Worm (Caenorhabditis elegans) whole organism, L1 larva: ENCODE results near the gene dod-17.

Experiments
- C16A3.4 ChIP-seq: fragments of 150-350 bp; optimal IDR thresholded peaks from 2 replicates; lab custom pipeline; 2014; ENCODE audit warnings: missing biosample characterization, missing genetic modification characterization
- F16B12.6 ChIP-seq: fragments of 150-350 bp; optimal IDR thresholded peaks from 2 replicates; lab custom pipeline; 2014; ENCODE audit warnings: missing biosample characterization, missing genetic modification characterization
- alr-1 ChIP-seq: fragments of 200-800 bp; sonication (Bioruptor generic); optimal IDR thresholded peaks from 2 replicates; lab custom pipeline; 2018; ENCODE audit warnings: borderline replicate concordance, mild to moderate bottlenecking, missing genetic modification characterization, missing compliant biosample characterization
- aly-2 ChIP-seq: fragments of 150-350 bp; optimal IDR thresholded peaks from 2 replicates; lab custom pipeline; 2014; ENCODE audit warnings: missing biosample characterization, missing genetic modification characterization
- ama-1 ChIP-seq: fragments of 150-350 bp; optimal IDR thresholded peaks from 2 replicates; lab custom pipeline; 2014
- blmp-1 ChIP-seq: fragments of 150-350 bp; optimal IDR thresholded peaks from 2 replicates; lab custom pipeline; 2014; ENCODE audit warnings: missing biosample characterization, missing genetic modification characterization
- ceh-63 ChIP-seq: fragments of 200-800 bp; sonication (Bioruptor generic); optimal IDR thresholded peaks from 2 replicates; lab custom pipeline; 2018; ENCODE audit warnings: mild to moderate bottlenecking, missing genetic modification characterization, missing compliant biosample characterization
- ceh-8 ChIP-seq: fragments of 200-800 bp; sonication (Bioruptor generic); optimal IDR thresholded peaks from 2 replicates; lab custom pipeline; 2018; ENCODE audit warnings: mild to moderate bottlenecking, missing genetic modification characterization, moderate library complexity, missing compliant biosample characterization
- ceh-82 ChIP-seq, 3 experiments: fragments of 150-350 bp in 1 of 3; sonication (generic microtip) in 2 of 3; optimal IDR thresholded peaks; 2 replicates each; lab custom pipeline; 2014 to 2017; ENCODE audit warnings: missing biosample characterization in 3 of 3, missing genetic modification characterization in 3 of 3
- efl-3 ChIP-seq: fragments of 200-800 bp; sonication (Bioruptor generic); optimal IDR thresholded peaks from 2 replicates; lab custom pipeline; 2018; ENCODE audit warnings: mild to moderate bottlenecking, missing genetic modification characterization, missing compliant biosample characterization
- egl-27 ChIP-seq, 2 experiments: fragments of 150-350 bp in 1 of 2; sonication (generic microtip); optimal IDR thresholded peaks; 3 replicates each; lab custom pipeline; 2017 to 2018; ENCODE audit warnings: missing biosample characterization in 2 of 2, missing genetic modification characterization in 2 of 2, missing genetic modification reagents in 2 of 2
- elt-2 ChIP-seq: sonication (generic microtip); optimal IDR thresholded peaks from 2 replicates; lab custom pipeline; 2016; ENCODE audit warnings: missing genetic modification characterization, mild to moderate bottlenecking, inconsistent platforms, missing compliant biosample characterization, missing genetic modification reagents
- elt-3 ChIP-seq, 6 experiments: fragments of 150-350 bp in 1 of 6; sonication (generic microtip); optimal IDR thresholded peaks; 2 replicates each; lab custom pipeline; 2017 to 2018; ENCODE audit warnings: missing biosample characterization in 6 of 6, missing genetic modification characterization in 6 of 6, inconsistent platforms in 1 of 6
- fkh-8 ChIP-seq: sonication (generic microtip); optimal IDR thresholded peaks from 2 replicates; lab custom pipeline; 2016; ENCODE audit warnings: mild to moderate bottlenecking, missing genetic modification characterization, missing compliant biosample characterization
- hlh-4 ChIP-seq: sonication (generic microtip); optimal IDR thresholded peaks from 2 replicates; lab custom pipeline; 2016; ENCODE audit warnings: mild to moderate bottlenecking, missing genetic modification characterization, missing compliant biosample characterization
- hpl-2 ChIP-seq: fragments of 150-350 bp; optimal IDR thresholded peaks from 2 replicates; lab custom pipeline; 2014; ENCODE audit warnings: missing biosample characterization, missing genetic modification reagents, missing genetic modification characterization
- irx-1 ChIP-seq: sonication (generic microtip); optimal IDR thresholded peaks from 2 replicates; lab custom pipeline; 2016; ENCODE audit warnings: missing genetic modification characterization, missing compliant biosample characterization
- jun-1 ChIP-seq: fragments of 150-350 bp; optimal IDR thresholded peaks from 2 replicates; lab custom pipeline; 2014; ENCODE audit warnings: missing biosample characterization, missing genetic modification reagents, missing genetic modification characterization
- lin-15B ChIP-seq: fragments of 150-350 bp; sonication (generic microtip); optimal IDR thresholded peaks from 3 replicates; lab custom pipeline; 2014; ENCODE audit warnings: missing biosample characterization, missing genetic modification characterization
- lir-3 ChIP-seq: sonication (generic microtip); optimal IDR thresholded peaks from 2 replicates; lab custom pipeline; 2016; ENCODE audit warnings: mild to moderate bottlenecking, missing genetic modification characterization, moderate library complexity, missing compliant biosample characterization; ENCODE audit not compliant: poor library complexity
- mep-1 ChIP-seq: fragments of 150-350 bp; optimal IDR thresholded peaks from 2 replicates; lab custom pipeline; 2014; ENCODE audit warnings: missing biosample characterization, missing genetic modification characterization
- nhr-19 ChIP-seq: fragments of 200-800 bp; sonication (Bioruptor generic); conservative IDR thresholded peaks from 2 replicates; pipeline ENCODE4 v1.3.6; 2022; ENCODE audit warnings: missing genetic modification characterization, missing compliant biosample characterization
- nhr-20 ChIP-seq: sonication (generic microtip); optimal IDR thresholded peaks from 2 replicates; lab custom pipeline; 2016; ENCODE audit warnings: mild to moderate bottlenecking, missing genetic modification characterization, missing compliant biosample characterization
- nhr-47 ChIP-seq: sonication (generic microtip); optimal IDR thresholded peaks from 2 replicates; lab custom pipeline; 2016; ENCODE audit warnings: mild to moderate bottlenecking, missing genetic modification characterization, moderate library complexity, missing compliant biosample characterization
- nhr-84 ChIP-seq: sonication (generic microtip); optimal IDR thresholded peaks from 2 replicates; lab custom pipeline; 2017; ENCODE audit warnings: missing biosample characterization, missing genetic modification characterization
- pag-3 ChIP-seq: sonication (generic microtip); optimal IDR thresholded peaks from 2 replicates; lab custom pipeline; 2017; ENCODE audit warnings: missing genetic modification characterization, mild to moderate bottlenecking, missing compliant biosample characterization, antibody characterized with exemption, borderline replicate concordance; ENCODE audit not compliant: insufficient read depth
- skn-1 ChIP-seq: fragments of 150-350 bp; optimal IDR thresholded peaks from 2 replicates; lab custom pipeline; 2014; ENCODE audit warnings: missing biosample characterization, missing genetic modification characterization
- snpc-4 ChIP-seq: fragments of 150-350 bp; optimal IDR thresholded peaks from 2 replicates; lab custom pipeline; 2014; ENCODE audit warnings: missing biosample characterization, missing genetic modification characterization
- snu-23 ChIP-seq: sonication (generic microtip); optimal IDR thresholded peaks from 2 replicates; lab custom pipeline; 2016; ENCODE audit warnings: missing genetic modification characterization, missing compliant biosample characterization
- sox-4 ChIP-seq: sonication (generic microtip); optimal IDR thresholded peaks from 2 replicates; lab custom pipeline; 2016; ENCODE audit warnings: missing genetic modification characterization, missing compliant biosample characterization
- sup-37 ChIP-seq: fragments of 200-800 bp; sonication (Bioruptor generic); optimal IDR thresholded peaks from 2 replicates; lab custom pipeline; 2018; ENCODE audit warnings: mild to moderate bottlenecking, missing genetic modification characterization, missing compliant biosample characterization
- swsn-7 ChIP-seq: sonication (generic microtip); optimal IDR thresholded peaks from 2 replicates; lab custom pipeline; 2016; ENCODE audit warnings: missing genetic modification characterization, missing compliant biosample characterization
- tbx-2 ChIP-seq: sonication (generic microtip); optimal IDR thresholded peaks from 2 replicates; lab custom pipeline; 2016; ENCODE audit warnings: missing genetic modification characterization, missing compliant biosample characterization
- unc-130 ChIP-seq: fragments of 150-350 bp; optimal IDR thresholded peaks from 2 replicates; lab custom pipeline; 2017; ENCODE audit warnings: missing biosample characterization, missing genetic modification characterization, inconsistent platforms
- unc-30 ChIP-seq: sonication (generic microtip); optimal IDR thresholded peaks from 2 replicates; lab custom pipeline; 2017; ENCODE audit warnings: missing biosample characterization, missing genetic modification characterization
- unc-62 ChIP-seq: fragments of 150-350 bp; optimal IDR thresholded peaks from 2 replicates; lab custom pipeline; 2014; ENCODE audit warnings: missing biosample characterization, missing genetic modification reagents, missing genetic modification characterization
- vab-15 ChIP-seq: sonication (generic microtip); optimal IDR thresholded peaks from 2 replicates; lab custom pipeline; 2017; ENCODE audit warnings: missing genotype, mild to moderate bottlenecking, missing genetic modification characterization, missing compliant biosample characterization

Gene dod-17

DNA sequence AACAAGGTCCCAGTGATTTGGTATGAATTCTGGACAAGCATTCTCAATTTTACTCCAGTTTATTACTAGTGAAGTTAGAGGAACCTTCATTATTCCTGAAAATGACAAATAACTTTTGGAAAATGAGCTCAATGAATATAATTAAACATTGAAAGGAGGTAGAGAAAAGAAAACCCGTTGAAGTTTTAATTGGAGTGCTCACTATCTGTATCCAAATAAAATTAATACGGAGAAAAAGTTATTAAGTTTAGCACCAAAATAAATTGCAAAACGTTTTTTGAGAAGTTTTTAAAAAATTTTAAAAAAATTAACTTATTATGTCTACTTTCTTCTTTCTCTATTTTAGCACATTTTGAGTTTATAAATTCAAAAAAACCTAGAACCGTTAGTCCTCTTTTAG lies 29.6 kb upstream of the dod-17 start, which contains the start of gene F55G11.1:
Gene F55G11.1 (minus strand): TSS at position 101 of the 400 bp plus-strand sequence.
- TF ChIP-seq vab-15 (tag; lab: Kevin White, UChicago) (no peak), egl-27 (tag; optimal IDR thresholded peaks at IDR 0.05; lab: Kevin White, UChicago) (no peak), ceh-63 (GFP tag; lab: Kevin White, UChicago) (no peak), aly-2 (tag; lab: Kevin White, UChicago) (no peak), fkh-8 (no peak), tbx-2 (tag; lab: Kevin White, UChicago) (no peak), ceh-8 (GFP tag; lab: Kevin White, UChicago) (no peak), efl-3 (no peak), sup-37 (GFP tag; lab: Kevin White, UChicago) (no peak), skn-1 (tag; lab: Kevin White, UChicago) (no peak), sox-4 (tag; lab: Kevin White, UChicago) (no peak), alr-1 (tag; lab: Kevin White, UChicago) (no peak), nhr-20 (tag; lab: Kevin White, UChicago) (no peak), F16B12.6 (tag; lab: Kevin White, UChicago) (no peak), unc-130 (tag; lab: Kevin White, UChicago) (no peak), unc-62 (GFP tag; lab: Kevin White, UChicago) (no peak), snu-23 (GFP tag; lab: Kevin White, UChicago) (no peak), lin-15B (tag; lab: Kevin White, UChicago) (no peak), lir-3 (tag; lab: Kevin White, UChicago) (no peak)

DNA sequence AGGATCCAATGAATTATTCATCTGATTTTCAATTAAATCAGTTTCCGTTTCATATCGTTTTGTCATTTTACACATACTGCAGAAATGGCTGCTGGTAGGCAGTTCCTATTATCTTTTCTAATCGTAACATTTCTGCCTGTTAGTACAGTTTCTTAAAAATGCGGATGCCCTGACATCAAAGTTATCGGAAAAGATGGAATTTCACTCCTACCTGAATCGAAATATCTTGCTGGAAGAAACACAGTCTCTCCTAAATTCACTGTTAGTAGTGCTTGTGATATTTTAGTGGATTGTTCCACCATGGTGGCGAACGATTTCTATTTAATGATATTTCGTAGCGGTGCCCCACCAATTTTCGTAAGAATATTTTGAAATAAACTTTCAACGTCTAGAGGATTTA lies 27.6 kb upstream of the dod-17 start, which contains the start of gene F55G11.10:
Gene F55G11.10 (plus strand): TSS at position 301 of the 400 bp plus-strand sequence.
- TF ChIP-seq ama-1 (lab: Kevin White, UChicago) (no peak), ceh-8 (GFP tag; lab: Kevin White, UChicago) (no peak), ceh-63 (GFP tag; lab: Kevin White, UChicago) (no peak), alr-1 (tag; lab: Kevin White, UChicago) (no peak), elt-3 (tag; optimal IDR thresholded peaks at IDR 0.05; lab: Kevin White, UChicago) (no peak), blmp-1 (tag; lab: Kevin White, UChicago) (no peak), skn-1 (tag; lab: Kevin White, UChicago) (no peak), jun-1 (no peak), pag-3 (tag; lab: Kevin White, UChicago) (no peak), snu-23 (GFP tag; lab: Kevin White, UChicago) (no peak), snpc-4 (tag; lab: Kevin White, UChicago) (no peak), elt-2 (tag; lab: Kevin White, UChicago) (no peak), nhr-47 (tag; lab: Kevin White, UChicago) (no peak), nhr-19 (no peak), irx-1 (tag; lab: Kevin White, UChicago) (no peak), swsn-7 (no peak), ceh-82 (tag; optimal IDR thresholded peaks at IDR 0.05; lab: Kevin White, UChicago) (no peak)

- no peak for TF ChIP-seq unc-30 (tag; lab: Kevin White, UChicago)
- TF ChIP-seq nhr-84 (tag; lab: Kevin White, UChicago): no peak
- TF ChIP-seq C16A3.4 (tag; lab: Kevin White, UChicago): no peak
- TF ChIP-seq mep-1: no peak
- TF ChIP-seq hlh-4 (tag; lab: Kevin White, UChicago): no peak
- TF ChIP-seq pag-3 (tag; lab: Kevin White, UChicago): no peak
- TF ChIP-seq ceh-63 (GFP tag; lab: Kevin White, UChicago): no peak
- TF ChIP-seq hpl-2: no peak
- no peak for TF ChIP-seq blmp-1 (tag; lab: Kevin White, UChicago)
Measured at ce11 chrIV:12957730-12958129, 18.4 kb upstream of the dod-17 start, which contains the start of gene F55G11.6. Gene F55G11.6, plus strand, starts transcription at chrIV:12958030.
